Worm (Caenorhabditis elegans): ENCODE data around the gene btb-20.
"Not testable (repeated sequence)": the region's sequence is repeated elsewhere in the genome, so short reads cannot be mapped to it uniquely, and the experiment has no call there.

btb-20 gene

DNA sequence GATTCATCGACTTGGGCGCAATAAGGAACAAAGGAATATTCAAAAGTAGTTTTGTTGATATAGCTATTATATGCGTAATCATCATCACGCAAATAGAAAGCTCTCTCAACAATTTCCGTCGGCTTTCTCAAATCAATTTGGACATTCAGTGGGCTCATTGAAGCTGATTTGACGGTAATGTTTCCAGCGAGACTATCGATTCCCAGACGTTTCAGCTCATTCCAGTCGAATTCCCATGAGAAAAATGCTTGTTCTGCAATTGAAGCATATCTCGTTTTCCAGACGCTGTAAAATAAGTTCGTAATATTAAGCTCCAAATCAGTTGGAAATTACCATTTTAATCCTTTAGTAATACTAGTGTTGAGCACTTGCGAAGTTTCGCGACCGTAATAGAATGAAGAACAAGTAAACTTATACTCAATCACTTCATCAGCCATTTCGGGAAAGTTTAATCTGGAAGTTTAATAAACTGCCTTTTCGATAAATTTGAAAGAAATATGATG lies at the start of gene btb-20:
btb-20 (minus strand) TSS at position 453 of the 503 bp plus-strand sequence.
- TF ChIP-seq unc-62 (GFP tag; optimal IDR thresholded peaks at IDR 0.05): no peak

DNA sequence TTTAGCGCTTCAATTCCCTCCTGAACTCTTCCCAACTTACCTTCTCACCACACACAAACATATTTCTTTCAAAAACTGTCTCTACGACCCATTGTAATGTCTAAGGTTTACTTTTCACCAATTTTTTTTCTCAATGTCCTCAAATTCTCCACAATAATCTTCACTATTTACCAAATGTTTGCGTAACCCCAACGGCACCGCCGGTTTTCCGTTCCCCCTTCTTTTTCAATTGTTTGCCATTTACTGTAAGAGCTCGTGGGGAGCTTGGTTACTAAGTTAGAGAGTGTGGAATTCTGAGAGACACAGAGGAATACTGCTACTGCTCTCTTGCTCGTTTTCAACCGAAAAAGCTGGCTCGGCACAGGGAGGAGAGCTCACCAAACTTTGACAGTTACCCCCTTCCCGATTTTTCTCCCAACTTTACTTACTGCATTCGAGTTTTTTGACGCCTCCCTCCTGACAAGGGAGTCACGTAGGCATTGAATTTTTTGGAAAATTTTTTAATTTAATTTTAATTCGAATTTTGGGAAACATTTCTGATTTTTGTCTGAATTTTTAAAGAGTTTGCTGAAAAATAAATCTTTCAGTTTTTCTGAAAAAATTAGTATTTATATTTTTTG lies 47.3 kb upstream of the btb-20 start:
- no peak for TF ChIP-seq unc-62 (GFP tag; optimal IDR thresholded peaks at IDR 0.05)

DNA sequence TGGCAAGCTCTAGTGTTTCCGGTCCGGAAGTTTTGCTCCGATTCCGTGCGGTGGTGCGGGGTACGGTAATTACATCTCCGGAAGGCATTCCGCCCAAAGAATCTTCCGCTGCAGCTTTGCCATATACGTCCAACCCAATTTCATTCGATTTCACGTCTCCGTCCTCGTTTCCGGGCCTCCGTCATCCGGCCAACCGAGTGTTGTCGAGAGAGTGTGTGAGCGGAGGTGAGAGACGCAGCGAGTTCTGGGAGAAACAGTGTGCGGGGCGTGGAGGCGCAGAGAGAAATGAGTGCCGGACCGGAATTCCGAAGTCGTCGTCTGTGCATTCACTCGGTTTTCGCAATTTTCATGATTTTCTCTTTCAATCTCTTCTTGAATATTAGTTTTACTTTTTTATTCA lies 46.0 kb upstream of the btb-20 start:
- no peak for TF ChIP-seq unc-62 (GFP tag; optimal IDR thresholded peaks at IDR 0.05)

DNA sequence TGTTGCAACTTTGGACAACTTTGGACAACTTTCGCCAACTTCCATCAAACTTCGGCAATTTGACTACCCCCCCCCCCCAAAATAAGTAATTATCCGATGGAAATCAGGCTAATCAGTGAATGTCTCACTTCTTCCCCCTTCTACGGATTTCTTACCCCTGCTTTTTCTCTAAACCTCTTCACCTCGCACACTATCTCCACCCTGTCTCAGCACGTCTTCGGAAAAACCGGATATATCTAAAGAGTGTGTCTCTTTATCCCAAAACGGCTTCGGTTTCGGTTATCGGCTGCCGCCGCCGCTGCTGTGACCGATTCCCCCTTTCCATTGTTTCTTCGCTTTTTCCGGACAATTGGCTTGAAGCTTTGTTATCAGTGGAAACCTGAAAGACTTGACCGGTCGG lies 44.5 kb upstream of the btb-20 start:
- TF ChIP-seq unc-62 (GFP tag; optimal IDR thresholded peaks at IDR 0.05): no peak

DNA sequence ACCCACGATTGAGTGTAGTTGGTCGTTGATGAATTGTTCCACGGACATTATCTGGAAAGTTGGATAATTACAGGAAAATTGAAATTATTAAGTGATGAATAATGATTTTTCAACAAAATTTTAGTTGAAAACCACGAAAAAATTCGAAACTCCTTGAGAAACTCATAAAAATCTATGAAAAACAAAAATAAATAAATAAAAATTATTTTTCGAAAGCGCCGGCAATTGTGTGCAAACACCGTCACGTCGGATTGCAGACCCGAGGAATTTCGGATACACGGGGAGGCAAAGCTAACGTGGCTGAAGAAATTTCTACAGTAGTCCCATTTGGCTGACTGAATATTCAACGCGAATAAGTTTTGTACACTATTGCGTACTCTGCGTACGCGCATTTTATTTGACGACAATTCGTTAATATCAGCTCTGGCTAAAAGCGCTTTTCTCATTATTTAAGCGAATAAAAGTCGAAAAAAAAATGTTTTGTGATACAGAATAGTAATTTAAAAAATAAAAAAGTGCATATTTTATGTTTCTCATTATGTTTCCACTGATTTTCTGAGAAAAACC lies 38.3 kb upstream of the btb-20 start, which contains the start of gene mog-4:
mog-4 (minus strand) TSS at position 51 of the 567 bp plus-strand sequence.
- not testable (repeated sequence) for TF ChIP-seq unc-62 (GFP tag; optimal IDR thresholded peaks at IDR 0.05)

DNA sequence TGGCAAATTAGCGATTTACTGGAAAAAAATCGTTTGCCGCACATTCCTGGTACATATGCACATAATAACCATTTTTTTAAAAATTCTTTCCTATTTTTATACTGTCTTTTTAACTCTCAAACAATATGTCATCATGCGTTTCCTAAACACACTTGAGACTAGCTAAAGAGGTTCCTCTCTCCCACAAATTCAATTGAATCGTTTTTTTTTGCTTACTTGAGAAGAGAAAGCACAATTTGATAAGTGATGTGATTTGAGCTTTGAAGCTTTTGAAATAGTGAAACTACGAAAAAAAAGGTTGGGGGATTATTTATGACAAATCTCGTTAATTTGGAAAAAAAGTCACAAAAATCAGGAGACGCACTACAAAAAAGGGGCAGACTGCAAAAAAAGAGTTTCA lies 31.7 kb upstream of the btb-20 start:
- TF ChIP-seq unc-62 (GFP tag; optimal IDR thresholded peaks at IDR 0.05): no peak

DNA sequence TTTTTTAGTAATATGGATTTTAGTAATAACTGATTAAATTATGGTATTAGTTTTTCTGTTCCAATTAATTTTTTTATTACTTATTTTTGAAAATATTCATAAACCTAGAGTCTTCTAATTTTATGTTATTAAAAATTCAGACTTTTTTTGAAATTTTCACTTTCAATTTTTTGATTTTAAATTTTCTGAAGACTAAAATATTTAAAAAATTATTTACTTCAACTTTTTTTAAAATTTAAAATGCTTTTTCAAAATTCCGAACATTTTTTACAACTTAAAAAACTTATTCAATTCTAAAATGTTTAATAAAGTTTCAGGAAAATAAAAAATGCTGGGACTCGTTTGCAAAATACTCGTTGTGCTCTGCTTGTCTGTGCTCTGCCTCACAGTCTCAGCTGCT lies 27.3 kb upstream of the btb-20 start, which contains the start of gene nlp-41:
nlp-41 (plus strand) TSS at position 301 of the 400 bp plus-strand sequence.
- TF ChIP-seq unc-62 (GFP tag; optimal IDR thresholded peaks at IDR 0.05): no peak

DNA sequence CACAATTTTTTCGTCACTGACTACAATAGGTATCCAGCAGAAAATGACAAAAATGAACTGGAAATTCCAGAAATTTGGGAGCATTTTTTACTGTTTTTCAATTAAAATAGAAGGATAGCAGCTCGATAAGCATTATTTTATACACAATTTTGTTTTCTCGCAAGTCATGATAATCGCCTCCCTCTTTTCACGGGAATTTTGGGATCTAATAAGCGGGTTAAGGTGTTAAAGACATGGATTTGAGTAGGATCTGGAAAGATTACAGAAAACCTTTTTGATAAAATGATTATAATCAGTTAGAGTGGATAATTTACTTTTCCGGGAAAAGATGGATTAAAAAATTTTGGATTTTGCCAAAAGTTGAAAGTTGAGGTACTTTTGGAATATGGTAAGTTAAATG lies 25.4 kb upstream of the btb-20 start, which contains the start of gene gcy-29:
gcy-29 (minus strand) TSS at position 101 of the 400 bp plus-strand sequence.
- TF ChIP-seq unc-62 (GFP tag; optimal IDR thresholded peaks at IDR 0.05): no peak

DNA sequence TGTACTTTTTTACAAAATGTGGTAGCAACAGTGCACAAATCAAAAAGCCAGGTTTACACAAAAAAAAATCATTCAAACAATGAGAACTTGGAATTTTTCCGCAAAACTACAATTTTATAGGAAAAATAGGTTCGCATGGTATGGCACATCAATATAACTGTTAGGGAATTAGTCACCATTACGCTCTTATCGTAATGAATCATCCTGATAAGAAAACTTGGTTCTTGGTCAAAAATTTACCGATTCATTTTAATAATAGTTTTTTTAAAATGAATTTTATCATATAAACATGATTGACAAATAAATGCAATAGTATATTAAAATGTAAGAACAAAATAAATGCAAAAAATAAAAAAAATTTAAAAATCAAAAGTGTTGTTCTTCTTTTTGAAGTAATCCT lies 17.2 kb upstream of the btb-20 start:
- no peak for TF ChIP-seq unc-62 (GFP tag; optimal IDR thresholded peaks at IDR 0.05)

DNA sequence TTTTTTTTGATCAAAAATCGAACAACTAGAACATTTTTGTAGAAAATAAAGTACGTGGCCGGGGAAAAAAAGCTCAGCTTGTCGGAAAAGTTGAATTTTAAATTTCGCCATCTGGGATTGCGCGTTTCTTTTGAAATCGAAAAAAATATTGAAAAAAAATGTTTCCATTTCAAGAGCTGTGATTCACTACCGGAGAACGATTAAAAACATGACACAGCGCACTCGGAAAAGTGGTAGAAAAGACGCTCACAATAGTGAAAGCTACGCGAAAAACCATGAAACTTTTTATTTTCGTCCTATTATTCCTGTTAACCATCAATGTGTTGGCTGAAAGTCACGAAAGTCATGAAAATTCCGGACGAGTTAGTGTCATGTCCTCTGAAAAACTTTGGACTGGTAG lies 14.4 kb upstream of the btb-20 start, which contains the start of the genes clec-147 and C04H5.7:
clec-147 (minus strand) TSS at position 101 of the 400 bp plus-strand sequence.
C04H5.7 (plus strand) TSS at position 219 of the 400 bp plus-strand sequence.
- TF ChIP-seq unc-62 (GFP tag; optimal IDR thresholded peaks at IDR 0.05): no peak

DNA sequence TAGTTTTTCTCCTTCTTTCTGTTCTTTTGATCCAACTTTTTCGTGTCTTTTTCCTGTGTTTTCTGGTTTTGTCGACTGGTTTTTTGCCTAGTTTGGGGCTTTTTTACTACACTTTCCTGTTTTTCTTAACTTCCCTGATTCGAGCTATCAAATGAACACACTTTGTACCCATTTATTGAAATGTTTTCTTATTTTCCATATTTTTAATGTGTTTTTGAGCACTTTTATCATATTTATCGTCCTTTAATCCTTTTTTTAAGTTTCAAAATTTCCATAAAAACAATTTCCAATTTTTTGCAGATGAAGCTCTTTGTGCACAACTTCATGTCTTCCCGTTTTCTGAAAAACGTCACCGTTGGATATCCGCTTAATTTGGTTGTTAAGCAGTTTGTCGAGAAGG lies 10.7 kb upstream of the btb-20 start, which contains the start of gene C04H5.1:
C04H5.1 (plus strand) TSS at position 301 of the 400 bp plus-strand sequence.
- no peak for TF ChIP-seq unc-62 (GFP tag; optimal IDR thresholded peaks at IDR 0.05)

DNA sequence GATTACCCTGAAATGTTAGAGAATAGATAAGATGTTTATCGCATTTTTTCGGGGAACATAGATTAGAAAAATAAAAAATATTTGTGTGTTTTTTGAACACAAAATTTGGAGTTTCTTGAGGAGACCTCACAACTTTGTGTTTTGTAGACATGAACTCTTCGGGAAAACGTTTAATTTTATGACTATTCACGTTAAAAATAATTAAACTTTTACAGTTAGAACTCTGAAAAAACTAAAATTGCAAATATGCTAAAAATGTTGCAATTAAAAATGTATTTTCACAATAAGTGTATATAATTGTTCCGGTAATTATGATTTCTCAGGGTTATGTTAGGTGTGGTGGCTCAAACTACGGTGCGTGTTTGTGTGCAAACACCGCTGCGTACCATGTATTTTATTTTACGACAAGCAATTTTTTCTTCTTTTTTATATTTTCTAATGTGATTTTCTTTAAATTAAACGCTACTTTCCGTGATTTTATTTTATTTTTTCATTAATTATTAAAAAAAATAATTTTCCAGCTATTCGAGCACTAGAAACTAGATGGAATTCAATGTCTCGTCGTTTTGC lies 5.0 kb upstream of the btb-20 start, which contains the start of the genes F57C2.5 and spat-1:
F57C2.5 (minus strand) TSS at position 7 of the 570 bp plus-strand sequence.
spat-1 (plus strand) TSS at position 520 of the 570 bp plus-strand sequence.
- TF ChIP-seq unc-62 (GFP tag; optimal IDR thresholded peaks at IDR 0.05): no peak

DNA sequence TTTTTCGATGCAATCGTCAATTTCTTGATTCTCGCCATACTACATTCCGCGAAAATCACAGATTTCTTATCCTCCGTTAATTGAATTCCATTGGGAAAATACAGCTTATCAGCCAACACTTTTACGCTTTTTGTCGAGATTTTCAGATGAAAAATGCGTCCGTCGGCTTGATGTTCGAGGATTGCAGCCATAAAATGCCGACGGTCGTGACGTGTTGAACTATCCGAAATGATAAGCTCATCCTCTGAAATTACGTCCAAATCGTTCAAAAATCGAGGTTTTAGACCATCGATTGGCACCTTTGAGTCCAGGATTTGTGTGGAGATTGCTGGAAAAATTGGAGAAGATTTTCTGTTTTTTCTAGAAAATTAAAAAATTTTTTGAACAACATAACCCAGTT lies 3.8 kb upstream of the btb-20 start:
- TF ChIP-seq unc-62 (GFP tag; optimal IDR thresholded peaks at IDR 0.05): no peak

DNA sequence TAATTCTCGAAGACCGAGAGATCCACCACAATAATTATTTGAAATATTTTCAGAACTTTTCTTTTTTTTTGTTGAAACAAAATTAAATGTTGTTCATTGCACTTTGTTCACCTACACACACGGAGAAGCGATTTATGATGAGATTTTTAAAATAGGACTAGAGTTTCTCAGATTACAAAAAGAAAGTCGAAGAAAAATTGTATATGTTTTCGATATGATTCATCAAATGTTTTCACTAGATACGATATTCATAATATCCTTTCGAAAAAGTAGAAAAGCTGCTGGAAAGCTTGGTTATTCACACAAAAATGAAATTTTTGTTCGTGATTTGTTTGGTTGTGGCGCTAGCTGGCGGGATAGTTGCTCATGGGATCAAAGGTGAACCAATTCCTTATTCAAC lies 1.7 kb upstream of the btb-20 start, which contains the start of gene F57C2.4:
F57C2.4 (plus strand) TSS at position 301 of the 400 bp plus-strand sequence.
- no peak for TF ChIP-seq unc-62 (GFP tag; optimal IDR thresholded peaks at IDR 0.05)

DNA sequence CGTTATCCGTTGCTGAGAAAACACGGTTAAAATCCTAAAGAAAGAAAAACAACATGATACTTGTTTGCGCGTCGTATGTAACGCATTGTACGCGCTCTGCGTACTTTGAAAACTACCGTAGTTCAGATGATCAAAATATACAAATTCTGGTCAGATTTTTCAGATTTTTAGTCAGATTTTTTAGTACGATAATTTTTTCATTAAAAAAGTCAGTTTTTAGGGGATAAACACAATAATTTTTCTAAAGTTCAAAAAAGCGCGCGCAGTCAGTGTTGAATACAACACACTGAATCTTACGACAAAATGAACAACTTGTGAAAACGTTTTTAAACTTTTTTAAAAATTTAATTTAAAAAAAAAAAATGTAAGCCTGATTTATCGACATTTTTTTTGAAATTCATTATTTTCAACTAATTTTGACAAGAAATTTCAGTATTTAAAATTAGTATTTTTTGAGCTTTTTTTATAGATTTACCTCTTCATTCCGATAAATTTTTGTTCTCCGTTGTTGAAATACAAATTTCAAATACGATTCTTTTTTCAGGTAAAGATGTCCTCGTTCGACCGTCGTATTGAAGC lies 412 bp upstream of the btb-20 start, which contains the start of gene pot-2:
pot-2 (plus strand) TSS at position 529 of the 579 bp plus-strand sequence.
- TF ChIP-seq unc-62 (GFP tag; optimal IDR thresholded peaks at IDR 0.05): no peak

DNA sequence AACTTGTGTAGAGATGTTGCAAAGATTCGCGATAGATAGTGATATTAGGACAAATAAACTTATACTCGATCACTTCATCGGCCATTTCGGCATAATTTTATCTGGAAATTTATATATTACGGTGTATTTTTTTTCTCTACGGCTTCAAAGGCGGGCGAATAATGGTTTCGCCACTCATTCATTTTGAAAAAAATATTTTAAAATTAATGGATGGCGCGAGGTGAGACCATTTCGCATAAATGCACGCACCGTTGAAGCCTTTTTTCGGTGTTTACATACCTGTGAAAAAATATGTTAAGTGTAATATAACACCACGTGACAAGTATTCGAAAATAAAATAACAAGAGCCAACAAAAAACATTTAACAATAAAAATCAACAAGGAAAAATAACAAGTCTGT lies 1.3 kb downstream of the btb-20 start, which contains the start of gene btb-19:
btb-19 (minus strand) TSS at position 101 of the 400 bp plus-strand sequence.
- no peak for TF ChIP-seq unc-62 (GFP tag; optimal IDR thresholded peaks at IDR 0.05)
